Worm (Caenorhabditis elegans) whole organism, late embryonic: ENCODE data around the gene timm-17B.2.

ENCODE experiments used
- ama-1 ChIP-seq: fragments of 150-350 bp; optimal IDR thresholded peaks from 2 replicates; lab custom pipeline; 2014
- ceh-19 ChIP-seq: fragments of 200-800 bp; sonication (Bioruptor generic); optimal IDR thresholded peaks from 2 replicates; lab custom pipeline; 2018; ENCODE audit warnings: mild to moderate bottlenecking, missing genetic modification characterization, missing compliant biosample characterization
- ceh-31 ChIP-seq: sonication (generic microtip); optimal IDR thresholded peaks from 2 replicates; lab custom pipeline; 2016; ENCODE audit warnings: missing genetic modification characterization, missing compliant biosample characterization
- elt-4 ChIP-seq: sonication (generic microtip); optimal IDR thresholded peaks from 2 replicates; lab custom pipeline; 2016; ENCODE audit warnings: missing genetic modification characterization, missing compliant biosample characterization
- ets-4 ChIP-seq: sonication (generic microtip); optimal IDR thresholded peaks from 2 replicates; lab custom pipeline; 2016; ENCODE audit warnings: missing genetic modification characterization, missing compliant biosample characterization
- fax-1 ChIP-seq: sonication (generic microtip); optimal IDR thresholded peaks from 2 replicates; lab custom pipeline; 2016; ENCODE audit warnings: missing genotype, missing genetic modification characterization, missing compliant biosample characterization
- hlh-30 ChIP-seq: sonication (generic microtip); optimal IDR thresholded peaks from 2 replicates; lab custom pipeline; 2017; ENCODE audit warnings: antibody characterized with exemption, missing genetic modification characterization, missing compliant biosample characterization; ENCODE audit not compliant: insufficient read depth
- lim-6 ChIP-seq: sonication (generic microtip); optimal IDR thresholded peaks from 2 replicates; lab custom pipeline; 2016; ENCODE audit warnings: missing genetic modification characterization, missing compliant biosample characterization
- nhr-11 ChIP-seq: fragments of 150-350 bp; optimal IDR thresholded peaks from 2 replicates; lab custom pipeline; 2014; ENCODE audit warnings: missing biosample characterization, missing genetic modification characterization
- pha-4 ChIP-seq: fragments of 150-350 bp; optimal IDR thresholded peaks from 2 replicates; lab custom pipeline; 2018; ENCODE audit warnings: missing biosample characterization, missing genetic modification reagents, missing genetic modification characterization
- ref-2 ChIP-seq: sonication (generic microtip); optimal IDR thresholded peaks from 2 replicates; lab custom pipeline; 2016; ENCODE audit warnings: missing genetic modification characterization, missing compliant biosample characterization
- sdc-2 ChIP-seq: sonication (generic microtip); optimal IDR thresholded peaks from 2 replicates; lab custom pipeline; 2016; ENCODE audit warnings: missing genotype, missing genetic modification characterization, missing compliant biosample characterization
- sox-2 ChIP-seq: fragments of 200-800 bp; sonication (Bioruptor generic); IDR thresholded peaks from 2 replicates; pipeline ENCODE4 v1.3.6; 2022; ENCODE audit warnings: missing genetic modification reagents, missing genetic modification characterization, missing compliant biosample characterization

DNA sequence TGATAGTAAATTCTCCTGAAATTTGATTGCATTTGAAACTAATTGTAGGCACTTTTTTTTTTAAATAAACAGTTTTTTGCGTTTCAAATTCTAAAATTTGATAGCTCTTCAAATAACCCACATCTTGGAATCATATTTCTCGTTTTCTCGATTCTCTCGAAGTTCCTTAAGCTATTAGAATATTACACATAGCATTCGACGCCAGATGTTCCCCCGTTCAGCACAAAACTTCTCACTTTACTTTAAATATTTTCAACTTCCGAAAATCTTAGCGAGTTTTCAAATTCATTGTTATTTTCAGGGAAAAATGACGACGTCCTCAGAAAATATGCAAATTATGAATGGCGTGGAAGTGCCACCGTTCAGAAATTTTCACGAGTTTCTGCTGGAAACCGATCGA lies 16.8 kb upstream of the timm-17B.2 start, which contains the start of gene praf-3:
- TF ChIP-seq ceh-31 (no peak), ceh-19 (GFP tag; lab: Kevin White, UChicago) (no peak), nhr-11 (tag; lab: Kevin White, UChicago) (no peak), ref-2 (no peak), ama-1 (lab: Kevin White, UChicago) (no peak), ets-4 (tag; lab: Kevin White, UChicago) (no peak), hlh-30 (tag; lab: Kevin White, UChicago) (no peak), pha-4 (no peak), sdc-2 (tag; lab: Kevin White, UChicago) (no peak), lim-6 (tag; lab: Kevin White, UChicago) (no peak), fax-1 (tag; lab: Kevin White, UChicago) (no peak), sox-2 (GFP tag; lab: Robert Waterston, UW) (no peak), elt-4 (tag; lab: Kevin White, UChicago) (no peak)
